Worm (Caenorhabditis elegans): ENCODE measurements around the gene pyk-2.

pyk-2 gene

DNA sequence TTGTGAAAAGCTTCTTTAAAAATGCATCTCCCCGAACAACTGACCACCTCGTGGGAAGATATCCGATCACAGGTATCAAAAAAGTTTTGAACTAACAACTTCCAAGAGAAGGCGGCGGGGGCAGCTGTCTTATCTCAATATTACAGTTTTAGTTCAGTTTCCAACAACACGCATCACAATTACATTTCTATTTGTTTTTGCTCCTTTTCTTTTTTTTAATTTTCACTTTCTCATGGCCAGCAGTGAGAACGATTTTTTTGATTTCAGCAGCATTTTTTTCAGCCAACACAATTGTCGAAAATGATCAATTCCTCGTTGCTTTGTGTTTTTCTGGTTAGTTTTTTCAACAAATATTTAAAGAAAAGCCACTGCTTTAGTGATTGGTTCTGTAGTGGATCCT is 3.4 kb downstream of the pyk-2 start, which contains the start of gene ZK593.2:
ZK593.2 (plus strand) TSS at position 301 of the 400 bp plus-strand sequence.
- TF ChIP-seq nhr-25 (tag; optimal IDR thresholded peaks at IDR 0.05) (no peak), ceh-82 (tag; optimal IDR thresholded peaks at IDR 0.05) (no peak), nhr-23 (tag; optimal IDR thresholded peaks at IDR 0.05) (no peak), sma-9 (GFP tag; optimal IDR thresholded peaks at IDR 0.05) (no peak), sma-9 (tag; optimal IDR thresholded peaks at IDR 0.05) (no peak), nhr-10 (tag; optimal IDR thresholded peaks at IDR 0.05) (no peak), nhr-11 (tag; optimal IDR thresholded peaks at IDR 0.05) (no peak), sma-3 (GFP tag; optimal IDR thresholded peaks at IDR 0.05) (no peak), mab-5 (tag; optimal IDR thresholded peaks at IDR 0.05) (no peak), nhr-12 (tag; optimal IDR thresholded peaks at IDR 0.05) (no peak)

DNA sequence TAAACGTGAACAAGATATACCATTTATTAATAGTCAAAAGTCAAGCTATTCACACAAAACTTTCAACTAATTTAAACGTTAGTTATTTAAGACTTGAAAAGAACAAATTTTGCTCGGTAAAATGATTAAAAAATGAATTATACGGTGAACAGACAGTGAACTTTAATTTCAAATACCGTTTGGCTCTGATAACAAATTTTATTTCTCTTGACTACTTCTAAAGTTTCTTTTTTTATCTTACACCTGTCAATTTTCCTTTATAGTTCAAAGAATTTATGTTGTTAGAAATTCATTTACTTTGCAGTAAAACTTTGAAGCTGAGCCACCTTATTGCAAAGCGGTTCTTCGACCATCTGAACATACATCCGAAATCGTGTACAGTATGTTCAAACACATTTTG is 5.7 kb downstream of the pyk-2 start, which contains the start of gene ZK593.3:
ZK593.3 (plus strand) TSS at position 301 of the 400 bp plus-strand sequence.
- TF ChIP-seq sma-9 (GFP tag; optimal IDR thresholded peaks at IDR 0.05) (no peak), sma-9 (tag; optimal IDR thresholded peaks at IDR 0.05) (no peak), ceh-16 (tag; optimal IDR thresholded peaks at IDR 0.05) (no peak), nhr-11 (tag; optimal IDR thresholded peaks at IDR 0.05) (no peak), zag-1 (tag; optimal IDR thresholded peaks at IDR 0.05) (no peak), C34F6.9 (tag; optimal IDR thresholded peaks at IDR 0.05) (no peak), F13H6.1 (tag; optimal IDR thresholded peaks at IDR 0.05) (no peak), ceh-82 (tag; optimal IDR thresholded peaks at IDR 0.05) (no peak), nhr-10 (tag; optimal IDR thresholded peaks at IDR 0.05) (no peak), snpc-4 (tag; optimal IDR thresholded peaks at IDR 0.05) (no peak), crh-2 (tag; optimal IDR thresholded peaks at IDR 0.05) (no peak)

DNA sequence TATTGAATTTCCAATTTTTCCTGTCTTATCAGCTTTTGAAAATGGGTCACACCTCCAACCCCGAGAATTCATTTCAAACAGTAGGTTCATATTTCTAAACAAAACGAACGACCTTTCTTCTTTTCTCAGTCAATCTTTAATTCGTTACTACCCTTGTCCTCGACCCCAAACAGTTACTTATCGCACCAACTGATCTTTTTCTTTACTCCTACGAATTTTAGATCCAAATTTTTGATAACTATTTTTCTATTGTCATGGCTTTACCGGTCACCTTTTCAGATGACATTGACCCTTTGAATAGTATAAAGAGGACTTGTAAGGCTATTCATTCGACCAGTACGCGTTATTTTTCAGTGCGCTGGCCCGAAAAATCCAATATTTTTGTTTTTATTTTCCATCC is 6.4 kb downstream of the pyk-2 start:
- TF ChIP-seq nhr-23 (tag; optimal IDR thresholded peaks at IDR 0.05) (no peak), nhr-10 (tag; optimal IDR thresholded peaks at IDR 0.05) (no peak), snpc-4 (tag; optimal IDR thresholded peaks at IDR 0.05) (no peak), ceh-16 (tag; optimal IDR thresholded peaks at IDR 0.05) (peak; percentile 69), nhr-25 (tag; optimal IDR thresholded peaks at IDR 0.05) (no peak), skn-1 (tag; optimal IDR thresholded peaks at IDR 0.05) (no peak), sem-4 (tag; optimal IDR thresholded peaks at IDR 0.05) (no peak), alr-1 (tag; optimal IDR thresholded peaks at IDR 0.05) (no peak), ztf-1 (GFP tag; conservative IDR thresholded peaks at IDR 0.05) (no peak), mbf-1 (tag; optimal IDR thresholded peaks at IDR 0.05) (no peak), lin-13 (GFP tag; optimal IDR thresholded peaks at IDR 0.05) (no peak), ztf-4 (tag; optimal IDR thresholded peaks at IDR 0.05) (no peak), elt-1 (tag; optimal IDR thresholded peaks at IDR 0.05) (peak; percentile 49), egl-27 (tag; optimal IDR thresholded peaks at IDR 0.05) (no peak), nhr-21 (tag; optimal IDR thresholded peaks at IDR 0.05) (no peak), lin-11 (tag; optimal IDR thresholded peaks at IDR 0.05) (no peak)

DNA sequence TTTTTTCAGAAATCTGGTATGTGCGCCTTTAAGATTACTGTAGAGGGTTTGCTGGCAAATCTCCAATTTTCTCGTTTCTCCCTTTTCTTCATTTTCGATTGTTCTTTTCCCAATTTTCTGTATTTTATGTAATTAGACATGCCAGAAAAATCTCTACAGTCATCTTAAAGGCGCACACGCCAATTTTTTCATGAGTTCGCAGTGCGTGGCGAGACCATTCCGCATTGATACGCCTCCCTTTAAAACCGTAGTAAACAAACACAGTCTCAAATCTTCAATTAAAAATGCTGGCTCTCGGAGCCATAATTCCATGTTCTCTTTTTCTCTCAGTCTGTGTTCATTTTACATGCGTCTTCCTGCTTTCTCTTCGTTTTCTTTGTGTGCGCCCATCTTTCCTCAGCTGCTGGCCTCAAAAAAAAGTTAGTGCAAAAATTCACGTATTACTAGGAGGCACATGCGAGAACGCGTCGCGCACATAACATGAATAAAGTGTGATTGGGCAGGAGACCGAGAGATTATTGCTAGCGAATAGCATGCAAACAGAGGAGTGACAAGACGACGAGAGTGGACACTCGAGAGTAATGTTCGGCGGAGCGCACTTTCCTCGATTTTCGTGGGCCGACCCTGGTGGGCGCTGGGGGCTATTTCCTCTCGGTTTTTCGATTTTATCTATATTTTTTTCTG is 9.3 kb downstream of the pyk-2 start:
- TF ChIP-seq alr-1 (tag; optimal IDR thresholded peaks at IDR 0.05) (no peak), nhr-77 (tag; optimal IDR thresholded peaks at IDR 0.05) (no peak), aly-2 (tag; optimal IDR thresholded peaks at IDR 0.05) (no peak), R02D3.7 (tag; optimal IDR thresholded peaks at IDR 0.05) (no peak), mbf-1 (tag; optimal IDR thresholded peaks at IDR 0.05) (no peak), blmp-1 (tag; optimal IDR thresholded peaks at IDR 0.05; ENCODE audit: insufficient read depth) (peak; percentile 40), mab-5 (tag; optimal IDR thresholded peaks at IDR 0.05) (peak; percentile 84), sma-3 (GFP tag; optimal IDR thresholded peaks at IDR 0.05) (peak; percentile 76), ceh-82 (tag; optimal IDR thresholded peaks at IDR 0.05) (peak; percentile 19), C34F6.9 (tag; optimal IDR thresholded peaks at IDR 0.05) (peak; percentile 96), mdl-1 (tag; optimal IDR thresholded peaks at IDR 0.05) (peak in 1 of 2 experiments; percentile 77), nhr-11 (tag; optimal IDR thresholded peaks at IDR 0.05) (no peak), nhr-6 (tag; optimal IDR thresholded peaks at IDR 0.05) (peak; percentile 60), elt-3 (tag; optimal IDR thresholded peaks at IDR 0.05) (no peak), ceh-16 (tag; optimal IDR thresholded peaks at IDR 0.05) (peak; percentile 45), peb-1 (tag; optimal IDR thresholded peaks at IDR 0.05) (no peak), ztf-4 (tag; optimal IDR thresholded peaks at IDR 0.05) (peak; percentile 26), elt-1 (tag; optimal IDR thresholded peaks at IDR 0.05) (no peak), skn-1 (tag; optimal IDR thresholded peaks at IDR 0.05) (no peak), lsy-2 (tag; optimal IDR thresholded peaks at IDR 0.05) (peak; percentile 40 to 80), unc-62 (GFP tag; optimal IDR thresholded peaks at IDR 0.05) (no peak), ztf-1 (GFP tag; conservative IDR thresholded peaks at IDR 0.05) (no peak), egl-27 (tag; optimal IDR thresholded peaks at IDR 0.05) (peak; percentile 51), lin-39 (tag; optimal IDR thresholded peaks at IDR 0.05) (no peak), nhr-10 (tag; optimal IDR thresholded peaks at IDR 0.05) (peak; percentile 11), nhr-21 (tag; optimal IDR thresholded peaks at IDR 0.05) (peak; percentile 61), gmeb-1 (tag; optimal IDR thresholded peaks at IDR 0.05) (peak; percentile 65), zag-1 (tag; optimal IDR thresholded peaks at IDR 0.05) (peak; percentile 37), lin-11 (tag; optimal IDR thresholded peaks at IDR 0.05) (peak; percentile 87), Y55F3AM.14 (GFP tag; optimal IDR thresholded peaks at IDR 0.05) (peak; percentile 17), snpc-4 (tag; optimal IDR thresholded peaks at IDR 0.05) (peak; percentile 57), sem-4 (tag; optimal IDR thresholded peaks at IDR 0.05) (peak; percentile 58), fos-1 (tag; optimal IDR thresholded peaks at IDR 0.05) (peak; percentile 58), unc-55 (GFP tag; optimal IDR thresholded peaks at IDR 0.05) (peak; percentile 82), nhr-23 (tag; optimal IDR thresholded peaks at IDR 0.05) (no peak), ama-1 (optimal IDR thresholded peaks at IDR 0.05) (peak; percentile 74), nhr-25 (tag; optimal IDR thresholded peaks at IDR 0.05) (peak; percentile 58)

Measured in whole organism, L2 larva.